Worm (Caenorhabditis elegans) whole organism, late embryonic: Measurements from ENCODE around the gene F47D12.7.

Source experiments
- F13H6.1 ChIP-seq: sonication (generic microtip); optimal IDR thresholded peaks from 2 replicates; lab custom pipeline; 2016; ENCODE audit warnings: missing genetic modification characterization, missing compliant biosample characterization
- K02D7.2 ChIP-seq: sonication (generic microtip); optimal IDR thresholded peaks from 2 replicates; lab custom pipeline; 2017; ENCODE audit warnings: mild to moderate bottlenecking, missing genetic modification characterization, missing compliant biosample characterization
- K09A11.1 ChIP-seq: sonication (generic microtip); optimal IDR thresholded peaks from 2 replicates; lab custom pipeline; 2017; ENCODE audit warnings: antibody characterized with exemption, mild to moderate bottlenecking, missing genetic modification characterization, missing compliant biosample characterization; ENCODE audit not compliant: insufficient read depth
- ahr-1 ChIP-seq: sonication (generic microtip); optimal IDR thresholded peaks from 2 replicates; lab custom pipeline; 2016; ENCODE audit warnings: missing genetic modification characterization, missing compliant biosample characterization
- ceh-18 ChIP-seq: sonication (generic microtip); optimal IDR thresholded peaks from 2 replicates; lab custom pipeline; 2016; ENCODE audit warnings: missing genetic modification characterization, missing compliant biosample characterization
- ceh-2 ChIP-seq: sonication (generic microtip); optimal IDR thresholded peaks from 2 replicates; lab custom pipeline; 2016; ENCODE audit warnings: missing genotype, missing genetic modification characterization, missing compliant biosample characterization
- ceh-30 ChIP-seq: fragments of 150-350 bp; optimal IDR thresholded peaks from 2 replicates; lab custom pipeline; 2014; ENCODE audit warnings: missing biosample characterization, missing genetic modification characterization
- ceh-34 ChIP-seq: sonication (generic microtip); optimal IDR thresholded peaks from 2 replicates; lab custom pipeline; 2016; ENCODE audit warnings: mild to moderate bottlenecking, missing genetic modification characterization, missing compliant biosample characterization
- ceh-45 ChIP-seq: fragments of 200-800 bp; sonication (Bioruptor generic); IDR thresholded peaks from 2 replicates; pipeline ENCODE4 v1.3.6; 2022; ENCODE audit warnings: missing genetic modification reagents, missing genetic modification characterization, missing compliant biosample characterization
- ceh-48 ChIP-seq: sonication (generic microtip); optimal IDR thresholded peaks from 2 replicates; lab custom pipeline; 2016; ENCODE audit warnings: missing genetic modification characterization, inconsistent platforms, missing compliant biosample characterization
- ceh-9 ChIP-seq: sonication (generic microtip); optimal IDR thresholded peaks from 2 replicates; lab custom pipeline; 2016; ENCODE audit warnings: mild to moderate bottlenecking, missing genetic modification characterization, inconsistent platforms, missing compliant biosample characterization
- dmd-4 ChIP-seq: sonication (generic microtip); optimal IDR thresholded peaks from 2 replicates; lab custom pipeline; 2016; ENCODE audit warnings: borderline replicate concordance, missing genetic modification characterization, missing compliant biosample characterization
- dve-1 ChIP-seq: sonication (generic microtip); optimal IDR thresholded peaks from 2 replicates; lab custom pipeline; 2017; ENCODE audit warnings: antibody characterized with exemption, mild to moderate bottlenecking, missing genetic modification characterization, missing compliant biosample characterization
- elt-2 ChIP-seq: sonication (generic microtip); optimal IDR thresholded peaks from 2 replicates; lab custom pipeline; 2016; ENCODE audit warnings: missing genetic modification reagents, missing genetic modification characterization, missing compliant biosample characterization
- eyg-1 ChIP-seq: sonication (generic microtip); optimal IDR thresholded peaks from 2 replicates; lab custom pipeline; 2016; ENCODE audit warnings: missing genotype, missing genetic modification characterization, missing compliant biosample characterization
- fax-1 ChIP-seq: sonication (generic microtip); optimal IDR thresholded peaks from 2 replicates; lab custom pipeline; 2016; ENCODE audit warnings: missing genotype, missing genetic modification characterization, missing compliant biosample characterization
- hlh-30 ChIP-seq: sonication (generic microtip); optimal IDR thresholded peaks from 2 replicates; lab custom pipeline; 2017; ENCODE audit warnings: antibody characterized with exemption, missing genetic modification characterization, missing compliant biosample characterization; ENCODE audit not compliant: insufficient read depth
- hlh-6 ChIP-seq: sonication (generic microtip); optimal IDR thresholded peaks from 2 replicates; lab custom pipeline; 2016; ENCODE audit warnings: missing genotype, missing genetic modification characterization, missing compliant biosample characterization
- lin-11 ChIP-seq: fragments of 200-800 bp; sonication (Bioruptor generic); optimal IDR thresholded peaks from 2 replicates; lab custom pipeline; 2018; ENCODE audit warnings: mild to moderate bottlenecking, missing genetic modification characterization, missing compliant biosample characterization
- madf-2 ChIP-seq: sonication (generic microtip); optimal IDR thresholded peaks from 2 replicates; lab custom pipeline; 2017; ENCODE audit warnings: missing genetic modification characterization, missing compliant biosample characterization
- mec-3 ChIP-seq: sonication (generic microtip); optimal IDR thresholded peaks from 2 replicates; lab custom pipeline; 2016; ENCODE audit warnings: borderline replicate concordance, missing genetic modification characterization, missing compliant biosample characterization
- nfya-1 ChIP-seq: sonication (generic microtip); optimal IDR thresholded peaks from 2 replicates; lab custom pipeline; 2017; ENCODE audit warnings: missing genetic modification characterization, mild to moderate bottlenecking, missing compliant biosample characterization, antibody characterized with exemption, moderate library complexity
- nhr-11 ChIP-seq: fragments of 150-350 bp; optimal IDR thresholded peaks from 2 replicates; lab custom pipeline; 2014; ENCODE audit warnings: missing biosample characterization, missing genetic modification characterization
- nhr-232 ChIP-seq: sonication (generic microtip); optimal IDR thresholded peaks from 2 replicates; lab custom pipeline; 2016; ENCODE audit warnings: missing genetic modification characterization, missing compliant biosample characterization
- npax-4 ChIP-seq: sonication (generic microtip); optimal IDR thresholded peaks from 2 replicates; lab custom pipeline; 2016; ENCODE audit warnings: missing genetic modification characterization, missing compliant biosample characterization
- pat-9 ChIP-seq: fragments of 200-800 bp; sonication (Bioruptor generic); optimal IDR thresholded peaks from 2 replicates; lab custom pipeline; 2018; ENCODE audit warnings: mild to moderate bottlenecking, missing genetic modification characterization, moderate library complexity, missing compliant biosample characterization
- pha-4 ChIP-seq: fragments of 150-350 bp; optimal IDR thresholded peaks from 2 replicates; lab custom pipeline; 2018; ENCODE audit warnings: missing biosample characterization, missing genetic modification reagents, missing genetic modification characterization
- pqm-1 ChIP-seq: sonication (generic microtip); optimal IDR thresholded peaks from 2 replicates; lab custom pipeline; 2016; ENCODE audit warnings: missing genetic modification characterization, missing compliant biosample characterization
- pros-1 ChIP-seq: fragments of 150-350 bp; optimal IDR thresholded peaks from 2 replicates; lab custom pipeline; 2014; ENCODE audit warnings: missing biosample characterization, missing genetic modification reagents, missing genetic modification characterization
- sox-2 ChIP-seq: fragments of 200-800 bp; sonication (Bioruptor generic); IDR thresholded peaks from 2 replicates; pipeline ENCODE4 v1.3.6; 2022; ENCODE audit warnings: missing genetic modification reagents, missing genetic modification characterization, missing compliant biosample characterization
- sox-4 ChIP-seq: sonication (generic microtip); optimal IDR thresholded peaks from 2 replicates; lab custom pipeline; 2017; ENCODE audit warnings: mild to moderate bottlenecking, missing genetic modification characterization, inconsistent platforms, missing compliant biosample characterization
- tbx-2 ChIP-seq: sonication (generic microtip); optimal IDR thresholded peaks from 2 replicates; lab custom pipeline; 2016; ENCODE audit warnings: missing genetic modification characterization, missing compliant biosample characterization
- unc-42 ChIP-seq: sonication (generic microtip); optimal IDR thresholded peaks from 2 replicates; lab custom pipeline; 2016; ENCODE audit warnings: missing genotype, missing genetic modification characterization, missing compliant biosample characterization
- unc-86 ChIP-seq: sonication (generic microtip); optimal IDR thresholded peaks from 2 replicates; lab custom pipeline; 2016; ENCODE audit warnings: missing genetic modification characterization, missing compliant biosample characterization
- zip-5 ChIP-seq: sonication (generic microtip); optimal IDR thresholded peaks from 2 replicates; lab custom pipeline; 2016; ENCODE audit warnings: missing genetic modification characterization, missing compliant biosample characterization
- ztf-16 ChIP-seq: sonication (generic microtip); optimal IDR thresholded peaks from 2 replicates; lab custom pipeline; 2017; ENCODE audit warnings: missing genetic modification characterization, missing compliant biosample characterization

Gene F47D12.7

DNA sequence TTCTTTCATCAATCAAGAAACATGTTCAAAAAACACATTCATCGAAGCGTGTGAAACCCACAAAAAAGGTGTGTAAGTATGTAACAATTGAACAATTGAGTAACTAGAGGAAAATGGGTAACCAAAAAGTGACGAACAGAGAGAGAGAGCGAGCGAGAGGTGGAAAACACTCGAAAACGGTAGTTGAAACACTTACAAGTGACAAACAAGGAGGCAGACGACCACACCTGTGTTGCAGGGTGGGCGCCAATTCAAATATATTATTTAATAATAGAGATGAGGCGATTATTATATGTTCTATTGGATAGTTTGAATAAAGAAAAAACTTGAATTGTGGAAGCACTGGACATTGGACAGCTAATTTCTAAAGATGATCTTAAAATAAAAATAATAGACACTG, 6.5 kb downstream of the F47D12.7 start:
- TF ChIP-seq sox-4: no peak
- TF ChIP-seq lin-11 (tag; lab: Kevin White, UChicago): no peak
- TF ChIP-seq nfya-1 (tag; lab: Kevin White, UChicago): no peak
- no peak for TF ChIP-seq ztf-16 (tag; lab: Kevin White, UChicago)
- TF ChIP-seq fax-1 (tag; lab: Kevin White, UChicago): no peak
- TF ChIP-seq, all 69 proteins: peak for 0

DNA sequence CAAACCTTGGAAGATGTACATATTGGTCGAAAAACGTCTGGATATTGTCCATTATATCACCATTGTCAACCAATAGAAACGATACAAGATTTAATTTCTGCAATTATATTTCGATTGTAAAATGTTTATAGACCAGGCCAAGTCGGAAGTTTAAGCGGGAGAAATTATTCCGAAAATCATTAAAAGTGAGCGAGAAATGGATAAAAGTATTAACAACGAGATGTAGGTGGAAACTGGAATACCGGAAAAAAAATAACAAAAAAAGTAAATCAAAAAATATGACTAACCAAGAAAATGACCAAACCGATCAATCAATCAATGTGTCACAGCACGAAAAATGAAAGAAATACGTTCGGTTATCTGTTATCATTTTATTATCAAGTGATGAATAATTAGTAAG, 8.6 kb downstream of the F47D12.7 start, which contains the start of gene F47D12.6:
TSS of gene F47D12.6 (minus strand) at position 101 of the 400 bp plus-strand sequence.
- no peak for TF ChIP-seq unc-86 (tag; lab: Kevin White, UChicago)
- TF ChIP-seq fax-1 (tag; lab: Kevin White, UChicago): no peak
- no peak for TF ChIP-seq ceh-48 (tag; lab: Kevin White, UChicago)
- no peak for TF ChIP-seq ceh-34
- no peak for TF ChIP-seq sox-4
- no peak for TF ChIP-seq ahr-1 (tag; lab: Kevin White, UChicago)
- TF ChIP-seq mec-3 (tag; lab: Kevin White, UChicago): no peak
- TF ChIP-seq K09A11.1 (tag; lab: Kevin White, UChicago): no peak
- no peak for TF ChIP-seq pqm-1 (tag; lab: Kevin White, UChicago)
- no peak for TF ChIP-seq nhr-11 (tag; lab: Kevin White, UChicago)
- no peak for TF ChIP-seq elt-2 (tag; lab: Kevin White, UChicago)
- TF ChIP-seq sox-2 (GFP tag; lab: Robert Waterston, UW): no peak
- no peak for TF ChIP-seq ceh-2 (tag; lab: Kevin White, UChicago)
- TF ChIP-seq pha-4: no peak
- TF ChIP-seq ceh-30 (tag; lab: Kevin White, UChicago): no peak

DNA sequence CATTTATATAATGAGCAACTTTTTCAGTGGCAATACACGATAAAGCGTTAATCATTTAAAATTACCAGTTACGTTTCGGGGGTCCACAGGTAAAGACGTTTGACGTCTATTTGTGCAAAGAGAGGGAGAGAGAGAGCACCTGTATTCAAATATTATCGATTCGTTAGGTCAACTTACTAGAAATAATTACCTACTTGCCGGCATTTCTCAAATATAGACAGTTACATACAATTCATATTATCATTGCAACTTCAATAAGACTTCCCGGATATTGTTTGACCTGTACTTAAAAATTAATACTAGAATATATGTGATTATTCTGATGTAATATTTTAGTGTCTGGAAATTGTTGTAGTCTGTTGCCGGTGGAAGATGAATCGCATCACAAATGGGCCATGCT, 9.9 kb downstream of the F47D12.7 start, which contains the start of gene gadr-3:
TSS of gene gadr-3 (minus strand) at position 101 of the 400 bp plus-strand sequence.
- TF ChIP-seq dmd-4 (tag; lab: Kevin White, UChicago) (no peak), madf-2 (tag; lab: Kevin White, UChicago) (no peak), eyg-1 (tag; lab: Kevin White, UChicago) (no peak), ahr-1 (tag; lab: Kevin White, UChicago) (no peak), ceh-9 (no peak), F13H6.1 (tag; lab: Kevin White, UChicago) (no peak), fax-1 (tag; lab: Kevin White, UChicago) (no peak), pqm-1 (tag; lab: Kevin White, UChicago) (no peak), hlh-6 (tag; lab: Kevin White, UChicago) (no peak), ceh-18 (tag; lab: Kevin White, UChicago) (no peak), K02D7.2 (tag; lab: Kevin White, UChicago) (no peak), npax-4 (no peak), ceh-48 (tag; lab: Kevin White, UChicago) (no peak), pat-9 (no peak), ceh-2 (tag; lab: Kevin White, UChicago) (no peak), unc-42 (tag; lab: Kevin White, UChicago) (no peak)

DNA sequence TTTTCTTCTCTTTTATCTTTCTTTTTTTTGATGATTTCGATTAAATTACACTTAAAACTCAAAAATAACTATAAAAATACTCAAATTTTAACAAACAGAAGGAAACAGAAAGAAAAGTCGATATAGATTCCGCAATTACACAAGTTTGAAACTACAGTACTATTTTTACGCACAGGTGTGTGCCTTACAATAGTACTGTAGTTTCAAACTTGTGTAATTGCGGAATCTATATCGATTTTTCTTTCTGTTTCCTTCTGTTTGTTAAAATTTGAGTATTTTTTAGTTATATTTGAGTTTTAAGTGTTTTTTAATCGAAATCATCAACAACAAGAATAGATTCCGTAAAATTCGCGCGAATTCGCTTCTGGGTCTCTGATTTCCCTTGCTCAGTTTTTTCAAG, 12.8 kb downstream of the F47D12.7 start:
- TF ChIP-seq dmd-4 (tag; lab: Kevin White, UChicago) (no peak), unc-42 (tag; lab: Kevin White, UChicago) (no peak), dve-1 (tag; lab: Kevin White, UChicago) (no peak), K09A11.1 (tag; lab: Kevin White, UChicago) (no peak), tbx-2 (no peak), pros-1 (tag; lab: Kevin White, UChicago) (no peak), pat-9 (no peak), ceh-45 (GFP tag; lab: Robert Waterston, UW) (no peak), madf-2 (tag; lab: Kevin White, UChicago) (no peak), sox-2 (GFP tag; lab: Robert Waterston, UW) (no peak), sox-4 (no peak), zip-5 (tag; lab: Kevin White, UChicago) (no peak), hlh-30 (tag; lab: Kevin White, UChicago) (no peak), ceh-34 (no peak), nhr-232 (tag; lab: Kevin White, UChicago) (no peak)
